Fruit fly (Drosophila melanogaster) whole organism, embryonic: ENCODE results near the gene MtnE.

ENCODE experiments used
- ATbp ChIP-seq: fragments of 200-800 bp; sonication (Bioruptor generic); optimal IDR thresholded peaks from 2 replicates; lab custom pipeline; 2017; ENCODE audit warnings: missing biosample characterization, mild to moderate bottlenecking, missing genetic modification characterization, missing genetic modification reagents
- Atf6 ChIP-seq: fragments of 200-800 bp; sonication (Bioruptor generic); IDR thresholded peaks from 2 replicates; pipeline ENCODE4 v1.3.6; 2022; ENCODE audit warnings: missing biosample characterization, missing genetic modification characterization
- CG11504 ChIP-seq: fragments of 200-800 bp; sonication (Bioruptor generic); optimal IDR thresholded peaks from 3 replicates; lab custom pipeline; 2019; ENCODE audit warnings: missing biosample characterization, mild to moderate bottlenecking, missing genetic modification characterization, moderate library complexity
- CG11695 ChIP-seq: fragments of 200-800 bp; sonication (Bioruptor generic); IDR thresholded peaks from 3 replicates; pipeline ENCODE4 v1.3.6; 2022; ENCODE audit warnings: missing biosample characterization, missing genetic modification characterization
- CG12071 ChIP-seq: fragments of 200-800 bp; sonication (Bioruptor generic); optimal IDR thresholded peaks from 3 replicates; lab custom pipeline; 2018; ENCODE audit warnings: missing biosample characterization, mild to moderate bottlenecking, missing genetic modification characterization
- CG1233 ChIP-seq: fragments of 200-800 bp; sonication (Bioruptor generic); optimal IDR thresholded peaks from 4 replicates; lab custom pipeline; 2018; ENCODE audit warnings: missing biosample characterization, mild to moderate bottlenecking, missing genetic modification characterization
- CG15479 ChIP-seq: fragments of 200-800 bp; sonication (Bioruptor generic); optimal IDR thresholded peaks from 3 replicates; lab custom pipeline; 2019; ENCODE audit warnings: missing biosample characterization, mild to moderate bottlenecking, missing genetic modification characterization, moderate library complexity
- CG15696 ChIP-seq: fragments of 200-800 bp; sonication (Bioruptor generic); optimal IDR thresholded peaks from 2 replicates; lab custom pipeline; 2019; ENCODE audit warnings: missing biosample characterization, mild to moderate bottlenecking, missing genetic modification characterization, moderate library complexity
- CG18619 ChIP-seq: fragments of 200-800 bp; sonication (Bioruptor generic); optimal IDR thresholded peaks from 3 replicates; lab custom pipeline; 2017; ENCODE audit warnings: missing biosample characterization, mild to moderate bottlenecking, missing genetic modification characterization
- CG2120 ChIP-seq: fragments of 200-800 bp; sonication (Bioruptor generic); optimal IDR thresholded peaks from 3 replicates; lab custom pipeline; 2016; ENCODE audit warnings: missing biosample characterization, missing genetic modification characterization
- CG30403 ChIP-seq: fragments of 200-800 bp; sonication (Bioruptor generic); optimal IDR thresholded peaks from 3 replicates; lab custom pipeline; 2016; ENCODE audit warnings: missing biosample characterization, missing genetic modification characterization
- CG32532 ChIP-seq: fragments of 200-800 bp; sonication (Bioruptor generic); IDR thresholded peaks from 2 replicates; pipeline ENCODE4 v1.3.6; 2022; ENCODE audit warnings: missing biosample characterization, missing genetic modification characterization
- CG3281 ChIP-seq: fragments of 200-800 bp; sonication (Bioruptor generic); optimal IDR thresholded peaks from 3 replicates; lab custom pipeline; 2017; ENCODE audit warnings: missing biosample characterization, mild to moderate bottlenecking, missing genetic modification characterization
- CG3407 ChIP-seq: fragments of 200-800 bp; sonication (Bioruptor generic); optimal IDR thresholded peaks from 2 replicates; lab custom pipeline; 2018; ENCODE audit warnings: missing biosample characterization, mild to moderate bottlenecking, missing genetic modification characterization
- CG34376 ChIP-seq: fragments of 200-800 bp; sonication (Bioruptor generic); optimal IDR thresholded peaks from 2 replicates; lab custom pipeline; 2018; ENCODE audit warnings: missing biosample characterization, mild to moderate bottlenecking, missing genetic modification characterization
- CG43689 ChIP-seq: fragments of 200-800 bp; sonication (Bioruptor generic); IDR thresholded peaks from 2 replicates; pipeline ENCODE4 v1.3.6; 2022; ENCODE audit warnings: missing biosample characterization, missing genetic modification characterization
- CG6765 ChIP-seq: fragments of 200-800 bp; sonication (Bioruptor generic); optimal IDR thresholded peaks from 3 replicates; lab custom pipeline; 2017; ENCODE audit warnings: missing biosample characterization, mild to moderate bottlenecking, missing genetic modification characterization
- CG7786 ChIP-seq: fragments of 200-800 bp; sonication (Bioruptor generic); optimal IDR thresholded peaks from 2 replicates; lab custom pipeline; 2016; ENCODE audit warnings: missing biosample characterization, missing genetic modification characterization
- CG8765 ChIP-seq: fragments of 200-800 bp; sonication (Bioruptor generic); IDR thresholded peaks from 2 replicates; pipeline ENCODE4 v1.3.6; 2022; ENCODE audit warnings: missing biosample characterization, missing genetic modification characterization
- CG9876 ChIP-seq: fragments of 200-800 bp; sonication (Bioruptor generic); optimal IDR thresholded peaks from 2 replicates; lab custom pipeline; 2016; ENCODE audit warnings: missing biosample characterization, missing genetic modification characterization
- Dp ChIP-seq: fragments of 200-800 bp; sonication (Bioruptor generic); optimal IDR thresholded peaks from 2 replicates; lab custom pipeline; 2018; ENCODE audit warnings: missing biosample characterization, mild to moderate bottlenecking, missing genetic modification characterization, moderate library complexity
- Drgx ChIP-seq: fragments of 200-800 bp; sonication (Bioruptor generic); IDR thresholded peaks from 2 replicates; pipeline ENCODE4 v1.3.6; 2022; ENCODE audit warnings: missing biosample characterization, missing genetic modification characterization
- E2f2 ChIP-seq: fragments of 200-800 bp; sonication (Bioruptor generic); IDR thresholded peaks from 2 replicates; pipeline ENCODE4 v1.3.6; 2022; ENCODE audit warnings: missing biosample characterization, missing genetic modification characterization
- Elba2 ChIP-seq: fragments of 200-800 bp; sonication (Bioruptor generic); optimal IDR thresholded peaks from 3 replicates; lab custom pipeline; 2016; ENCODE audit warnings: missing biosample characterization, missing genetic modification characterization
- Gsc ChIP-seq: fragments of 200-800 bp; sonication (Bioruptor generic); IDR thresholded peaks from 2 replicates; pipeline ENCODE4 v1.3.6; 2022; ENCODE audit warnings: missing biosample characterization, missing genetic modification characterization
- Lhr ChIP-seq: fragments of 200-800 bp; sonication (Bioruptor generic); optimal IDR thresholded peaks from 3 replicates; lab custom pipeline; 2017; ENCODE audit warnings: mild to moderate bottlenecking, missing biosample characterization, missing genetic modification reagents, missing genetic modification characterization
- MESR4 ChIP-seq: fragments of 200-800 bp; sonication (Bioruptor generic); optimal IDR thresholded peaks from 2 replicates; lab custom pipeline; 2018; ENCODE audit warnings: missing biosample characterization, mild to moderate bottlenecking, missing genetic modification characterization, moderate library complexity
- Sox102F ChIP-seq: fragments of 200-800 bp; sonication (Bioruptor generic); optimal IDR thresholded peaks from 2 replicates; lab custom pipeline; 2018; ENCODE audit warnings: missing biosample characterization, mild to moderate bottlenecking, missing genetic modification characterization, moderate library complexity
- Vsx1 ChIP-seq: fragments of 200-800 bp; sonication (Bioruptor generic); optimal IDR thresholded peaks from 2 replicates; lab custom pipeline; 2017; ENCODE audit warnings: missing biosample characterization, mild to moderate bottlenecking, missing genetic modification characterization, missing genetic modification reagents
- ase ChIP-seq: fragments of 200-800 bp; sonication (Bioruptor generic); IDR thresholded peaks from 3 replicates; pipeline ENCODE4 v1.3.6; 2022; ENCODE audit warnings: missing biosample characterization, missing genetic modification characterization
- crc ChIP-seq: fragments of 200-800 bp; sonication (Bioruptor generic); optimal IDR thresholded peaks from 2 replicates; lab custom pipeline; 2016; ENCODE audit warnings: missing biosample characterization, missing genetic modification characterization
- crol ChIP-seq: fragments of 200-800 bp; sonication (Bioruptor generic); IDR thresholded peaks from 2 replicates; pipeline ENCODE4 v1.3.6; 2022; ENCODE audit warnings: missing biosample characterization, missing genetic modification characterization
- dm ChIP-seq: fragments of 200-800 bp; sonication (Bioruptor generic); optimal IDR thresholded peaks from 3 replicates; lab custom pipeline; 2016; ENCODE audit warnings: missing biosample characterization, missing genetic modification characterization
- dpn ChIP-seq, 2 experiments: fragments of 200-800 bp; sonication (Bioruptor generic); optimal IDR thresholded peaks; 3 replicates each; lab custom pipeline; 2016; ENCODE audit warnings: missing biosample characterization in 2 of 2, missing genetic modification characterization in 2 of 2
- esg ChIP-seq: fragments of 200-800 bp; sonication (Bioruptor generic); conservative IDR thresholded peaks from 2 replicates; pipeline ENCODE4 v1.3.6; 2022; ENCODE audit warnings: missing biosample characterization, missing genetic modification characterization
- exex ChIP-seq: fragments of 200-800 bp; sonication (Bioruptor generic); optimal IDR thresholded peaks from 4 replicates; lab custom pipeline; 2018; ENCODE audit warnings: missing biosample characterization, mild to moderate bottlenecking, missing genetic modification characterization, moderate library complexity
- ftz-f1 ChIP-seq: fragments of 200-800 bp; sonication (Bioruptor generic); optimal IDR thresholded peaks from 2 replicates; lab custom pipeline; 2016; ENCODE audit warnings: missing biosample characterization, missing genetic modification characterization
- gfzf ChIP-seq: fragments of 200-800 bp; sonication (Bioruptor generic); optimal IDR thresholded peaks from 2 replicates; lab custom pipeline; 2016; ENCODE audit warnings: missing biosample characterization, mild to moderate bottlenecking, missing genetic modification characterization, moderate library complexity
- hb ChIP-seq: fragments of 200-800 bp; sonication (Bioruptor generic); IDR thresholded peaks from 3 replicates; pipeline ENCODE4 v1.3.6; 2022; ENCODE audit warnings: missing biosample characterization, missing genetic modification characterization; ENCODE audit not compliant: partially characterized antibody
- hth ChIP-seq: fragments of >200 bp; optimal IDR thresholded peaks from 2 replicates; lab custom pipeline; 2017; ENCODE audit warnings: inconsistent platforms
- ind ChIP-seq: fragments of 200-800 bp; sonication (Bioruptor generic); optimal IDR thresholded peaks from 3 replicates; lab custom pipeline; 2016; ENCODE audit warnings: missing biosample characterization, missing genetic modification characterization
- mld ChIP-seq: fragments of 200-800 bp; sonication (Bioruptor generic); IDR thresholded peaks from 3 replicates; pipeline ENCODE4 v1.3.6; 2022; ENCODE audit warnings: missing biosample characterization, missing genetic modification characterization; ENCODE audit not compliant: partially characterized antibody
- odd ChIP-seq: fragments of 200-800 bp; sonication (Bioruptor generic); optimal IDR thresholded peaks from 2 replicates; lab custom pipeline; 2017; ENCODE audit warnings: missing biosample characterization, mild to moderate bottlenecking, missing genetic modification characterization
- onecut ChIP-seq: fragments of 200-800 bp; sonication (Bioruptor generic); IDR thresholded peaks from 2 replicates; pipeline ENCODE4 v1.3.6; 2022; ENCODE audit warnings: missing biosample characterization, missing genetic modification characterization
- pb ChIP-seq: fragments of 200-800 bp; sonication (Bioruptor generic); optimal IDR thresholded peaks from 3 replicates; lab custom pipeline; 2016; ENCODE audit warnings: missing biosample characterization, missing genetic modification characterization
- scrt ChIP-seq: fragments of 200-800 bp; sonication (Bioruptor generic); optimal IDR thresholded peaks from 2 replicates; lab custom pipeline; 2018; ENCODE audit warnings: missing biosample characterization, mild to moderate bottlenecking, missing genetic modification characterization, moderate library complexity
- unpg ChIP-seq: fragments of 200-800 bp; sonication (Bioruptor generic); optimal IDR thresholded peaks from 3 replicates; lab custom pipeline; 2018; ENCODE audit warnings: missing biosample characterization, mild to moderate bottlenecking, missing genetic modification characterization, moderate library complexity

MtnE gene

DNA sequence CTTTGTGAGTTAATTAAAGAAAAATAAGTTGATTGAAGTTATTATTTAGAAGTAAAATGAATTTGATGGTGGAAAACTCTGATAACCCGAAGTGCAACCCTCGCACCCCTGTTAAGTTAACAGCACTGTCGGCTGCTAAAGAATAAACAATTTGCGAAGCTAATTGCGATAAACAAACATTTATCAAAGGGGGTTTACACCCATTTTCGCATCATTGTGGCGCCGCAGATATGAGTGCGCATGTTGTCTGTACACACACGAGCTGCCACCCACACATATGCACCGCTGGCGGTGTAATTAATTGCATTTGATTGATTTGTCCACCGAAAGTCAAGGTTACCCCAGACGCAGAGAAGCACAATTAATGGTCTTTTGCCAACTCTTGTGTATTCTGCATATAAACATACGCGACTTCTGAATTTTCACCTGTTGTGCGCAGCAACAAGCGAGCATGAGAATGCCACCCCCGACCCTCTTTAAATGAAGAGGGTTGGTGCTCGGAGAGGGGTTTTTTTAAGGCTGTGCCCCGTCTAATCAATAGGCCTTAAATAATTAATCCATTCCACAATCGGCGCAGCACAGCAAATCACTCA is 17.1 kb upstream of the MtnE start (continued):
- TF ChIP-seq CG15479 (GFP tag; lab: Kevin White, UChicago) (peak; percentile 3), ase (no peak), Dp (GFP tag; lab: Kevin White, UChicago) (no peak), ftz-f1 (GFP tag; lab: Kevin White, UChicago) (peak; percentile 8), Elba2 (GFP tag; lab: Kevin White, UChicago) (no peak), MESR4 (GFP tag; lab: Kevin White, UChicago) (peak; percentile 24), Lhr (GFP tag; lab: Kevin White, UChicago) (no peak), Vsx1 (GFP tag; lab: Kevin White, UChicago) (peak; percentile 38), onecut (GFP tag; lab: Robert Waterston, UW) (peak; percentile 48), CG3281 (GFP tag; lab: Kevin White, UChicago) (peak; percentile 0), Sox102F (GFP tag; lab: Kevin White, UChicago) (no peak), Atf6 (GFP tag; lab: Robert Waterston, UW) (no peak), E2f2 (GFP tag; lab: Robert Waterston, UW) (no peak)

DNA sequence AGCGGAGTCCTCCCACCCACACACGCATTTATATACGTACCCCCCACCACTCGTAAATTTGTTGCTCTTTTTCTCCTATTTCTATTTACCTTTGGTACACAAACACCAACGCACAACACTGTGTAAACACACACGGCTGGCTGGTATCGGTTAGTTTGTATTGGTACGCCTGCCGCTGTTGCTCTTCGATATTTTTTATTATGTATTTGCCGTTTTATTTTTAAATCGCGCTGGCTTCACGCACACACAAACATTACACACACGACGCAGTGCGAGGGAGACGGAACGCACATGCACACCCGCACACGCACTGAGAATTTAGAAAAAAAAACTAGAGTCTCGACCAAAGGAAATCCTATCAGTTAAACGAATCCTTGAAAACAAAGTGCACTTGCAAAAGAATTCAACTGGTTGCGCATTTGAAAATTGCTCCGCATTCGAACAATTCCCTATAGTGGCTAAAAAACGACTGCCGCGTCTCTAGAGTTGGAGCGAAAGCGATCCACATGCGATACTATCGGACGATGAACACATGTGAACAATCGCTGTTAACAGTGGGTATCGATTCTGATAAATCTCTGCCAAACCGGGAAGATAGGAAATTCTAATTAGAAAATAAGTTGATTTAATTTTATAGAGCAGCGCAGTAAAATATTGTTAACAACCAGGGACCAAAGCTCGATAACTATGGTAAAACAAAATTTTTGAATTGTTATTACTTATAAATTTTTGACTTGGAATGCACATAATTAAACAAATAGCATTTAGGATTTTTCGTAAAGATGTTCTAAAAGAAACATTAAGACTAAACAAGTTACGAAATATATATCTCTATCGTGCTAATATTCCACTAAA is 16.4 kb upstream of the MtnE start:
- TF ChIP-seq CG12071 (GFP tag; lab: Kevin White, UChicago) (peak; percentile 96), crol (GFP tag; lab: Robert Waterston, UW) (no peak; the same call in 1 of the 2 replicates), Vsx1 (GFP tag; lab: Kevin White, UChicago) (peak; percentile 54), hth (lab: Kevin White, UChicago) (no peak), esg (GFP tag; lab: Robert Waterston, UW) (no peak), odd (peak; percentile 87), hb (GFP tag; lab: Robert Waterston, UW) (peak; percentile 96), Drgx (peak; percentile 27), ATbp (GFP tag; lab: Kevin White, UChicago) (peak; percentile 95), CG1233 (GFP tag; lab: Kevin White, UChicago) (peak; percentile 92), CG6765 (GFP tag; lab: Kevin White, UChicago) (peak; percentile 77), pb (GFP tag; lab: Kevin White, UChicago) (peak; percentile 32), crc (peak; percentile 42), CG15696 (tag; lab: Kevin White, UChicago) (peak; percentile 91), CG11504 (tag; lab: Kevin White, UChicago) (no peak), CG2120 (GFP tag; lab: Kevin White, UChicago) (no peak), scrt (GFP tag; lab: Kevin White, UChicago) (peak; percentile 78), gfzf (GFP tag; lab: Kevin White, UChicago) (peak; percentile 70), CG32532 (GFP tag; lab: Robert Waterston, UW) (peak; percentile 28), CG34376 (GFP tag; lab: Kevin White, UChicago) (peak; percentile 85), unpg (GFP tag; lab: Kevin White, UChicago) (peak; percentile 73), CG11695 (peak; percentile 71), CG8765 (no peak), CG30403 (GFP tag; lab: Kevin White, UChicago) (no peak), CG18619 (GFP tag; lab: Kevin White, UChicago) (peak; percentile 50), mld (peak; percentile 97), ind (GFP tag; lab: Kevin White, UChicago) (no peak), dpn (GFP tag; optimal IDR thresholded peaks at IDR 0.05; lab: Kevin White, UChicago) (peak; percentile 26 to 35), CG9876 (GFP tag; lab: Kevin White, UChicago) (peak; percentile 38), dm (GFP tag; lab: Kevin White, UChicago) (peak; percentile 53), Gsc (GFP tag; lab: Robert Waterston, UW) (no peak), CG7786 (peak; percentile 65), CG3407 (GFP tag; lab: Kevin White, UChicago) (peak; percentile 91), exex (peak; percentile 35), CG43689 (GFP tag; lab: Robert Waterston, UW) (0 out of 2 replicates have a peak, but pooled peaks have one; percentile 10)
